Worm (Caenorhabditis elegans): ENCODE measurements around the gene F18E3.13.

F18E3.13 gene

DNA sequence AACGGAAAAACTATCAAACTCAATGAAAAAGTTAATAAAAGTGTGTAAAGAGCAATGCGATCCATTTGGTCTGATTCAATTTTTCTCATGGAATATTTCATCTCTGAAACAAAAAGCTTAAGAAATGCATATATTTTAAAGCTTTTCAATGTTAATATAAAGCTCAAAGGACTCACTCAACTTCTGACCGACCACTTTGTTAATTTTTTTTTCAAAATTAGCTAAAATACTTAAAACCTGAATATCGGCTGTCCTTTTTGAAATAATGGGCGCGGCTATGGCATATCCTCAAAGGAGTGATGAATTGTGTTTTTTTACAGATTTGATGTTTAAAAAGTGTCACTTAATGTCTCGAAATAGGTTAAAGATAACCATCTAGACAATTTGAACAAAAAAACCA lies 26.2 kb upstream of the F18E3.13 start, which contains the start of gene C02H6.1:
C02H6.1 (minus strand) TSS at position 101 of the 400 bp plus-strand sequence.
- TF ChIP-seq ceh-13 (GFP tag; optimal IDR thresholded peaks at IDR 0.05) (no peak), hmbx-1 (tag; optimal IDR thresholded peaks at IDR 0.05) (no peak), pes-1 (GFP tag; IDR thresholded peaks at IDR 0.05) (no peak), tbx-37 (GFP tag; conservative IDR thresholded peaks at IDR 0.05) (no peak)

DNA sequence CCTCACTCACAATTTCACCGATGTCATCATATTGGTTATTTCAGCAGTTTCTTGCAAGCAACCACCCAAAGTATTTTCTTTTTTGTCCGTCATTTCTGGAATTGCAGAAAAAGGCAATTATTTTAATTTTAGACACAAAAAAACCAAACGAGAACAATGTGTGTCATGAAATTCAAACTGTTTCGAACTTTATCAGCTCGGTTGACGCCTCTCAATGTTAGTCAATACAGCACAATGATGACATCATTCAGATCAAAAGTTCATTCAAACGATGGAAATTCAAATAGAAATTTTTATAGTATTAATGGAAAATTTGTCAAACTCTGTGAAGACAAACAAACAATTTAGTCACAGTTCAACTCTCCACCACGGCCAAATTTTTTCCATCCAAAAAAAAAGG lies 24.0 kb upstream of the F18E3.13 start, which contains the start of gene fbxa-105:
fbxa-105 (minus strand) TSS at position 97 of the 400 bp plus-strand sequence.
- TF ChIP-seq flt-1 (GFP tag; IDR thresholded peaks at IDR 0.05) (no peak), F13C5.2 (tag; optimal IDR thresholded peaks at IDR 0.05) (no peak), hmg-4 (GFP tag; optimal IDR thresholded peaks at IDR 0.05) (no peak), pes-1 (GFP tag; IDR thresholded peaks at IDR 0.05) (no peak), tbx-11 (GFP tag; IDR thresholded peaks at IDR 0.05) (no peak), aly-1 (tag; optimal IDR thresholded peaks at IDR 0.05) (no peak), hnd-1 (tag; optimal IDR thresholded peaks at IDR 0.05) (no peak)

DNA sequence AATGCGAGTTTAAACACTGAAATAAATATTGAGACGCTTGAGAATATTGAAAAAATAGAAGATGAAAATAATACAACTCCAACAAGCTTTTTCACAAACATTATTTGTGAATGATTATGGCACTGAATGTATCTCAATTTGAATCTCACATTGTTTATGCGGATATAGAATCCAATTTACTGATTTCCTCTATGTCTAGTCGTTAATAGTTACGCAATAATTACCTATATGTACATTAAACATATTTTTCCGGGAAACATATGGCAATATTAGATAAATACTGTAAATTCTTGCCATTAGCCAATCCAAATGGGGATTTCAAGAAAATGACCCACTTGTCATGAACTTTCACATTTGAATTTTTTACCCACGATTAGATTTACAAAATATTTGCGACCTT lies 20.6 kb upstream of the F18E3.13 start, which contains the start of gene srx-9:
srx-9 (minus strand) TSS at position 101 of the 400 bp plus-strand sequence.
- no peak for TF ChIP-seq tbx-37 (GFP tag; conservative IDR thresholded peaks at IDR 0.05)
- no peak for TF ChIP-seq sea-1 (GFP tag; conservative IDR thresholded peaks at IDR 0.05)
- no peak for TF ChIP-seq pes-1 (GFP tag; IDR thresholded peaks at IDR 0.05)
- no peak for TF ChIP-seq ceh-13 (GFP tag; optimal IDR thresholded peaks at IDR 0.05)
- TF ChIP-seq B0310.2 (tag; optimal IDR thresholded peaks at IDR 0.05): no peak
- no peak for TF ChIP-seq scrt-1 (GFP tag; IDR thresholded peaks at IDR 0.05)
- TF ChIP-seq hnd-1 (tag; optimal IDR thresholded peaks at IDR 0.05): no peak
- no peak for TF ChIP-seq flt-1 (GFP tag; IDR thresholded peaks at IDR 0.05)
- TF ChIP-seq F13C5.2 (tag; optimal IDR thresholded peaks at IDR 0.05): no peak
- TF ChIP-seq ceh-36 (tag; optimal IDR thresholded peaks at IDR 0.05): no peak
- no peak for TF ChIP-seq hmg-4 (GFP tag; optimal IDR thresholded peaks at IDR 0.05)
- TF ChIP-seq hmbx-1 (tag; optimal IDR thresholded peaks at IDR 0.05): no peak

DNA sequence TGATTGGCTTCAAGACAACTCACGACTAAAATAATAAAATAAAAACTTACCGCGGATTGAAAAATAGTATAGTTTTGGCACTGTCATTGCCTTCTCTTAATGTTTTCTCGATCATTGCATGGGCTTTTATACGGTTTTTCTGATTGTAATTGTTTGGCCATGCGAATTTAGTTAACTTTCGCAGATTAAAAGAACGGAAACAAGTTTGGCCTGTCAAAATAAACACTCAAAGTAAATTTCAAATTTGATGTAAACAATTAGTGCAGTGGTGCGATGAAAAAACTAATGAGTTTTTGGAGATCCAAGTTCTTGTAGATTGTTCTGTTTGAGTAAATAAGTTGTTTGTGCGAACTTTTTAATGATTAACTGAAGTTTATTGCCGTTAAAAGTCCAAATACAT lies 16.8 kb upstream of the F18E3.13 start, which contains the start of gene gst-41:
gst-41 (minus strand) TSS at position 101 of the 400 bp plus-strand sequence.
- no peak for TF ChIP-seq aly-1 (tag; optimal IDR thresholded peaks at IDR 0.05)

DNA sequence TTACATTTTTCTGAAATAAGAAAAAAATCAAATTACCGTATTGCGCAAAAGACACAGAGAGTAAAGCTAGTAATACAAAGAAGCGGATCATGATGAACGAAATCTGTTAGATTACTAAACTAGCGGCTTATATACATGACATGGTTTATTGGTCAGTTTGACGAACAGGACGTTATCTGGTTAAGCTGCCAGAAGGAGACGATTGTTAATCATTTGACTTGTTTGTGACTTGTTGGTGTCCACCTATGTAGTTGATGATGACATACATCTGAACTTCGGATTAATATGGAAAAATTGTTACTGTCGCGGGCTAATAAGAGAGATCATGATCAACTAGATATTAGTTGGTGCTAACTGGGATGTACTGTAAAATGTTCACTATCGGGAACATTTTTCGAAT lies 15.9 kb upstream of the F18E3.13 start, which contains the start of gene cnc-9:
cnc-9 (minus strand) TSS at position 101 of the 400 bp plus-strand sequence.
- TF ChIP-seq tra-4 (tag; optimal IDR thresholded peaks at IDR 0.05) (no peak), scrt-1 (GFP tag; IDR thresholded peaks at IDR 0.05) (no peak), hmbx-1 (tag; optimal IDR thresholded peaks at IDR 0.05) (no peak), pes-1 (GFP tag; IDR thresholded peaks at IDR 0.05) (no peak), flt-1 (GFP tag; IDR thresholded peaks at IDR 0.05) (no peak), tbx-11 (GFP tag; IDR thresholded peaks at IDR 0.05) (no peak), ets-7 (tag; optimal IDR thresholded peaks at IDR 0.05) (no peak), sea-1 (GFP tag; conservative IDR thresholded peaks at IDR 0.05) (no peak), ama-1 (optimal IDR thresholded peaks at IDR 0.05) (no peak), tbx-37 (GFP tag; conservative IDR thresholded peaks at IDR 0.05) (no peak), B0310.2 (tag; optimal IDR thresholded peaks at IDR 0.05) (no peak), F13C5.2 (tag; optimal IDR thresholded peaks at IDR 0.05) (no peak), hmg-4 (GFP tag; optimal IDR thresholded peaks at IDR 0.05) (no peak)

DNA sequence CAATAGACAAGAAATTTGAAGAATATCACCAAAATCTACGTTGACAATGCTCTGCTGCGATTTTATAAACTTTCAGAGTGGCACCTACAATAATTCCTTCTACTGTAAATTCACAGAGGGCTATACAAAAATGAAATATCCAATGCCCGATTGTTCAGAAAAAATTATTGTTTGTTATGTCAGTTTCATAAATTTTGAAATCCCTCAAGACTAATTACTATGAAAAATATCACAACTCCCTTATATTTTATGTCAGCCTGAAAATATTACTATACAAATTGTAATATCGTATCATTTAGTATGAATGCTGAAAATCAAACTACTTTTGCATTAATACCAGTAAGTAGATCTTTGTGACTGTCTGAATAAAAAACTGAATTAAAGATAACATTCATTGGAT lies 15.4 kb upstream of the F18E3.13 start, which contains the start of gene srx-60:
srx-60 (plus strand) TSS at position 301 of the 400 bp plus-strand sequence.
- TF ChIP-seq tra-4 (tag; optimal IDR thresholded peaks at IDR 0.05) (no peak), tbx-11 (GFP tag; IDR thresholded peaks at IDR 0.05) (no peak), F13C5.2 (tag; optimal IDR thresholded peaks at IDR 0.05) (no peak), hmbx-1 (tag; optimal IDR thresholded peaks at IDR 0.05) (no peak), B0310.2 (tag; optimal IDR thresholded peaks at IDR 0.05) (no peak), scrt-1 (GFP tag; IDR thresholded peaks at IDR 0.05) (no peak)

DNA sequence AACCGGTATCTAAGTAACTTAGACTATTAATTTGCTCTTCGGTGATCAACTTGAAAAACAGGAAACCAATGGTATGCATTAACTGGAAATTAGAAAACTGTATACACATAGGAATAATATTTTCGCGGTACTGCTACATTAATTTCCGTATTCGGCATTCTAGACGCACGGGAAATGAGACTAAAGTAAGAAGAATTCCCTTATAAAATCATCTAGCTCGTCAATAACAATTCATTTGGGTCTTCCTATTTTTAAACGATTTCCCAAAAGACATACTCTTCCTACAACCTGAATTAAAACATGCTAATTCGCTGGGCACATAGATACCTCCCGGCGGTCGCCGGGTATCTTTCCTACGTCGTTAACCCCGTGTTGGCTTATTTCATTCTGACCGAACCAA lies 13.6 kb upstream of the F18E3.13 start, which contains the start of gene srj-13:
srj-13 (plus strand) TSS at position 301 of the 400 bp plus-strand sequence.
- no peak for TF ChIP-seq sea-1 (GFP tag; conservative IDR thresholded peaks at IDR 0.05)
- TF ChIP-seq hmg-4 (GFP tag; optimal IDR thresholded peaks at IDR 0.05): no peak
- TF ChIP-seq ama-1 (optimal IDR thresholded peaks at IDR 0.05): no peak
- TF ChIP-seq F13C5.2 (tag; optimal IDR thresholded peaks at IDR 0.05): no peak
- no peak for TF ChIP-seq scrt-1 (GFP tag; IDR thresholded peaks at IDR 0.05)
- no peak for TF ChIP-seq ets-7 (tag; optimal IDR thresholded peaks at IDR 0.05)

DNA sequence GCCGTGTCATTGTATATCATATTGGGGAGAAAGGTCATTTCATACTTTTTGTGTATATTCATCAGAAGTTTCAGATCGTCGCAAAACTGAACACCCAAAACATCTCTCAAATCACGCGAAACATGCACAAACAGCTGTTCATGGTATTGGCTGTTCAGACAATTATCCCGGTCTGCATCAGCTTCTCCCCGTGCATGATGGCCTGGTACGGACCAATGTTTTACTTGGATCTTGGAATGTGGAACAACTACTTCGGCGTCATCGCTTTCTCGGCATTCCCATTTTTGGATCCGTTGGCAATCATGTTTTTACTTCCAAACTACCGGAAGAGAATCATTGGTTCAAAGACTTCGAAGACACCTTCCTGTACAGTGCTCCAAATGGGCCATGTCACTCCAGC lies 12.5 kb upstream of the F18E3.13 start:
- TF ChIP-seq flt-1 (GFP tag; IDR thresholded peaks at IDR 0.05): no peak
- TF ChIP-seq tbx-37 (GFP tag; conservative IDR thresholded peaks at IDR 0.05): no peak
- no peak for TF ChIP-seq F13C5.2 (tag; optimal IDR thresholded peaks at IDR 0.05)
- no peak for TF ChIP-seq hnd-1 (tag; optimal IDR thresholded peaks at IDR 0.05)
- TF ChIP-seq sea-1 (GFP tag; conservative IDR thresholded peaks at IDR 0.05): no peak
- TF ChIP-seq pes-1 (GFP tag; IDR thresholded peaks at IDR 0.05): no peak
- TF ChIP-seq aly-1 (tag; optimal IDR thresholded peaks at IDR 0.05): no peak
- TF ChIP-seq tbx-11 (GFP tag; IDR thresholded peaks at IDR 0.05): no peak
- TF ChIP-seq B0310.2 (tag; optimal IDR thresholded peaks at IDR 0.05): no peak
- no peak for TF ChIP-seq hmg-4 (GFP tag; optimal IDR thresholded peaks at IDR 0.05)
- no peak for TF ChIP-seq scrt-1 (GFP tag; IDR thresholded peaks at IDR 0.05)
- TF ChIP-seq hmbx-1 (tag; optimal IDR thresholded peaks at IDR 0.05): no peak
- no peak for TF ChIP-seq tra-4 (tag; optimal IDR thresholded peaks at IDR 0.05)

DNA sequence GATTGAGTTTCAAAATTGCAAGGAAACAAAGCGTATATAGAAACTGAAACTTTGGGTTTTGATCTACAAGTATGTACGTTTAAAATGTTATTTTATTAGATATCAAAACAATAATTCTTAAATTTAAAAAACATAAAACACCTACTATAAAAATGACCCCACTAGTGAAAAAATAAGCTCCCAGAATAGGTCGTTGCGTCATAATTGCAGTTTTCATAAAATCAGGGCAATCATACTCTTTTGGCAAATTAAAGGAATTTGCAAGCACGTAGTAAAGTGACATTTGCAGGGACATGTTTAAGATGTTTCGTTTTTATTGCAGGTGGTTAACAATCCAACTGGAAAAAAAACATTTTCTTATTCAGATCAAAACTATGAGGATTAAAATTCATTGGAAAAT lies 7.4 kb upstream of the F18E3.13 start, which contains the start of gene srt-6:
srt-6 (minus strand) TSS at position 295 of the 400 bp plus-strand sequence.
- no peak for TF ChIP-seq tbx-37 (GFP tag; conservative IDR thresholded peaks at IDR 0.05)
- TF ChIP-seq aly-1 (tag; optimal IDR thresholded peaks at IDR 0.05): no peak
- no peak for TF ChIP-seq tbx-11 (GFP tag; IDR thresholded peaks at IDR 0.05)
- no peak for TF ChIP-seq hnd-1 (tag; optimal IDR thresholded peaks at IDR 0.05)
- TF ChIP-seq flt-1 (GFP tag; IDR thresholded peaks at IDR 0.05): no peak
- TF ChIP-seq scrt-1 (GFP tag; IDR thresholded peaks at IDR 0.05): no peak
- TF ChIP-seq B0310.2 (tag; optimal IDR thresholded peaks at IDR 0.05): no peak
- no peak for TF ChIP-seq pes-1 (GFP tag; IDR thresholded peaks at IDR 0.05)
- no peak for TF ChIP-seq ceh-13 (GFP tag; optimal IDR thresholded peaks at IDR 0.05)
- no peak for TF ChIP-seq hmbx-1 (tag; optimal IDR thresholded peaks at IDR 0.05)
- TF ChIP-seq tra-4 (tag; optimal IDR thresholded peaks at IDR 0.05): no peak
- TF ChIP-seq sea-1 (GFP tag; conservative IDR thresholded peaks at IDR 0.05): no peak
- no peak for TF ChIP-seq F13C5.2 (tag; optimal IDR thresholded peaks at IDR 0.05)
- TF ChIP-seq hmg-4 (GFP tag; optimal IDR thresholded peaks at IDR 0.05): no peak
- TF ChIP-seq ets-7 (tag; optimal IDR thresholded peaks at IDR 0.05): no peak
- no peak for TF ChIP-seq ceh-36 (tag; optimal IDR thresholded peaks at IDR 0.05)
- no peak for TF ChIP-seq ama-1 (optimal IDR thresholded peaks at IDR 0.05)
